Worm (Caenorhabditis elegans): ENCODE results near the gene bus-8A.

- TF ChIP-seq skn-1 (tag; optimal IDR thresholded peaks at IDR 0.05) (no peak), nhr-77 (tag; optimal IDR thresholded peaks at IDR 0.05) (no peak), elt-3 (tag; optimal IDR thresholded peaks at IDR 0.05) (peak in 1 of 3 experiments; percentile 0), unc-62 (GFP tag; optimal IDR thresholded peaks at IDR 0.05) (no peak), daf-12 (tag; optimal IDR thresholded peaks at IDR 0.05) (no peak), pqm-1 (tag; optimal IDR thresholded peaks at IDR 0.05) (peak; percentile 82), aly-2 (tag; optimal IDR thresholded peaks at IDR 0.05) (no peak), nhr-12 (tag; optimal IDR thresholded peaks at IDR 0.05) (no peak), ztf-11 (tag; optimal IDR thresholded peaks at IDR 0.05) (no peak), snpc-4 (tag; optimal IDR thresholded peaks at IDR 0.05) (no peak), ama-1 (optimal IDR thresholded peaks at IDR 0.05) (no peak), ceh-82 (tag; optimal IDR thresholded peaks at IDR 0.05) (no peak)
These were observed 31.5 kb downstream of the bus-8A start for ce11 chrX:5524260-5524659.

All from whole organism, L3 larva.